Worm (Caenorhabditis elegans) whole organism, late embryonic: Measurements from ENCODE around the gene cyp-13A11.

Experiments used
- C38D4.7 ChIP-seq: fragments of 200-800 bp; sonication (Bioruptor generic); optimal IDR thresholded peaks from 2 replicates; lab custom pipeline; 2018; ENCODE audit warnings: mild to moderate bottlenecking, missing genetic modification characterization, moderate library complexity, missing compliant biosample characterization
- K02D7.2 ChIP-seq: sonication (generic microtip); optimal IDR thresholded peaks from 2 replicates; lab custom pipeline; 2017; ENCODE audit warnings: mild to moderate bottlenecking, missing genetic modification characterization, missing compliant biosample characterization
- K09A11.1 ChIP-seq: sonication (generic microtip); optimal IDR thresholded peaks from 2 replicates; lab custom pipeline; 2017; ENCODE audit warnings: antibody characterized with exemption, mild to moderate bottlenecking, missing genetic modification characterization, missing compliant biosample characterization; ENCODE audit not compliant: insufficient read depth
- ama-1 ChIP-seq: fragments of 150-350 bp; optimal IDR thresholded peaks from 2 replicates; lab custom pipeline; 2014
- ceh-14 ChIP-seq: sonication (generic microtip); optimal IDR thresholded peaks from 2 replicates; lab custom pipeline; 2016; ENCODE audit warnings: missing genotype, missing genetic modification characterization, missing compliant biosample characterization
- ceh-22 ChIP-seq: sonication (generic microtip); optimal IDR thresholded peaks from 2 replicates; lab custom pipeline; 2017; ENCODE audit warnings: missing biosample characterization, missing genetic modification characterization
- ceh-24 ChIP-seq: sonication (generic microtip); optimal IDR thresholded peaks from 2 replicates; lab custom pipeline; 2016; ENCODE audit warnings: mild to moderate bottlenecking, missing genetic modification characterization, missing compliant biosample characterization
- ceh-30 ChIP-seq: fragments of 150-350 bp; optimal IDR thresholded peaks from 2 replicates; lab custom pipeline; 2014; ENCODE audit warnings: missing biosample characterization, missing genetic modification characterization
- ceh-31 ChIP-seq: sonication (generic microtip); optimal IDR thresholded peaks from 2 replicates; lab custom pipeline; 2016; ENCODE audit warnings: missing genetic modification characterization, missing compliant biosample characterization
- ceh-9 ChIP-seq: sonication (generic microtip); optimal IDR thresholded peaks from 2 replicates; lab custom pipeline; 2016; ENCODE audit warnings: mild to moderate bottlenecking, missing genetic modification characterization, inconsistent platforms, missing compliant biosample characterization
- che-1 ChIP-seq: sonication (generic microtip); optimal IDR thresholded peaks from 2 replicates; lab custom pipeline; 2016; ENCODE audit warnings: mild to moderate bottlenecking, missing genetic modification characterization, missing compliant biosample characterization
- dmd-4 ChIP-seq: sonication (generic microtip); optimal IDR thresholded peaks from 2 replicates; lab custom pipeline; 2016; ENCODE audit warnings: borderline replicate concordance, missing genetic modification characterization, missing compliant biosample characterization
- dve-1 ChIP-seq: sonication (generic microtip); optimal IDR thresholded peaks from 2 replicates; lab custom pipeline; 2017; ENCODE audit warnings: antibody characterized with exemption, mild to moderate bottlenecking, missing genetic modification characterization, missing compliant biosample characterization
- elt-2 ChIP-seq: sonication (generic microtip); optimal IDR thresholded peaks from 2 replicates; lab custom pipeline; 2016; ENCODE audit warnings: missing genetic modification reagents, missing genetic modification characterization, missing compliant biosample characterization
- ets-4 ChIP-seq: sonication (generic microtip); optimal IDR thresholded peaks from 2 replicates; lab custom pipeline; 2016; ENCODE audit warnings: missing genetic modification characterization, missing compliant biosample characterization
- eyg-1 ChIP-seq: sonication (generic microtip); optimal IDR thresholded peaks from 2 replicates; lab custom pipeline; 2016; ENCODE audit warnings: missing genotype, missing genetic modification characterization, missing compliant biosample characterization
- fkh-6 ChIP-seq: sonication (generic microtip); optimal IDR thresholded peaks from 2 replicates; lab custom pipeline; 2016; ENCODE audit warnings: missing genetic modification characterization, missing compliant biosample characterization
- gmeb-2 ChIP-seq: sonication (generic microtip); optimal IDR thresholded peaks from 2 replicates; lab custom pipeline; 2016; ENCODE audit warnings: missing genetic modification characterization, inconsistent platforms, missing compliant biosample characterization
- hlh-13 ChIP-seq: fragments of 200-800 bp; sonication (Bioruptor generic); optimal IDR thresholded peaks from 2 replicates; lab custom pipeline; 2018; ENCODE audit warnings: mild to moderate bottlenecking, missing genetic modification characterization, missing compliant biosample characterization
- hlh-30 ChIP-seq: sonication (generic microtip); optimal IDR thresholded peaks from 2 replicates; lab custom pipeline; 2017; ENCODE audit warnings: antibody characterized with exemption, missing genetic modification characterization, missing compliant biosample characterization; ENCODE audit not compliant: insufficient read depth
- hlh-6 ChIP-seq: sonication (generic microtip); optimal IDR thresholded peaks from 2 replicates; lab custom pipeline; 2016; ENCODE audit warnings: missing genotype, missing genetic modification characterization, missing compliant biosample characterization
- lim-6 ChIP-seq: sonication (generic microtip); optimal IDR thresholded peaks from 2 replicates; lab custom pipeline; 2016; ENCODE audit warnings: missing genetic modification characterization, missing compliant biosample characterization
- lin-11 ChIP-seq: fragments of 200-800 bp; sonication (Bioruptor generic); optimal IDR thresholded peaks from 2 replicates; lab custom pipeline; 2018; ENCODE audit warnings: mild to moderate bottlenecking, missing genetic modification characterization, missing compliant biosample characterization
- mec-3 ChIP-seq: sonication (generic microtip); optimal IDR thresholded peaks from 2 replicates; lab custom pipeline; 2016; ENCODE audit warnings: borderline replicate concordance, missing genetic modification characterization, missing compliant biosample characterization
- pha-2 ChIP-seq: sonication (generic microtip); optimal IDR thresholded peaks from 2 replicates; lab custom pipeline; 2017; ENCODE audit warnings: mild to moderate bottlenecking, missing genetic modification characterization, missing compliant biosample characterization
- pha-4 ChIP-seq: fragments of 150-350 bp; optimal IDR thresholded peaks from 2 replicates; lab custom pipeline; 2018; ENCODE audit warnings: missing biosample characterization, missing genetic modification reagents, missing genetic modification characterization
- rnt-1 ChIP-seq: sonication (generic microtip); optimal IDR thresholded peaks from 2 replicates; lab custom pipeline; 2016; ENCODE audit warnings: missing genetic modification characterization, missing compliant biosample characterization
- sdc-2 ChIP-seq: sonication (generic microtip); optimal IDR thresholded peaks from 2 replicates; lab custom pipeline; 2016; ENCODE audit warnings: missing genotype, missing genetic modification characterization, missing compliant biosample characterization
- sox-4 ChIP-seq: sonication (generic microtip); optimal IDR thresholded peaks from 2 replicates; lab custom pipeline; 2017; ENCODE audit warnings: mild to moderate bottlenecking, missing genetic modification characterization, inconsistent platforms, missing compliant biosample characterization
- tbx-2 ChIP-seq: sonication (generic microtip); optimal IDR thresholded peaks from 2 replicates; lab custom pipeline; 2016; ENCODE audit warnings: missing genetic modification characterization, missing compliant biosample characterization
- unc-42 ChIP-seq: sonication (generic microtip); optimal IDR thresholded peaks from 2 replicates; lab custom pipeline; 2016; ENCODE audit warnings: missing genotype, missing genetic modification characterization, missing compliant biosample characterization
- unc-55 ChIP-seq: sonication (generic microtip); optimal IDR thresholded peaks from 2 replicates; lab custom pipeline; 2017; ENCODE audit warnings: missing biosample characterization, missing genetic modification reagents, missing genetic modification characterization
- unc-86 ChIP-seq: sonication (generic microtip); optimal IDR thresholded peaks from 2 replicates; lab custom pipeline; 2016; ENCODE audit warnings: missing genetic modification characterization, missing compliant biosample characterization

The cyp-13A11 gene

ce11 chrIII:13030551-13030950 is 9.7 kb downstream of the cyp-13A11 start, which contains the start of gene F14F7.7:
TSS of gene F14F7.7 (plus strand) at chrIII:13030904.
- TF ChIP-seq unc-55 (GFP tag; lab: Kevin White, UChicago) (no peak), ama-1 (lab: Kevin White, UChicago) (no peak), che-1 (tag; lab: Kevin White, UChicago) (no peak), fkh-6 (tag; lab: Kevin White, UChicago) (no peak), K02D7.2 (tag; lab: Kevin White, UChicago) (no peak), dve-1 (tag; lab: Kevin White, UChicago) (no peak), K09A11.1 (tag; lab: Kevin White, UChicago) (no peak), ets-4 (no peak), pha-4 (no peak)
- TF ChIP-seq, all 69 proteins: peak for 0

- no peak for TF ChIP-seq ceh-9 (tag; lab: Kevin White, UChicago)
- TF ChIP-seq, all 69 proteins: peak for 0
Measured at ce11 chrIII:13031701-13032100, 10.9 kb downstream of the cyp-13A11 start, which contains the start of gene F14F7.5. TSS of gene F14F7.5 (plus strand) at chrIII:13032001.

ce11 chrIII:13032429-13033018 is 11.7 kb downstream of the cyp-13A11 start:
- TF ChIP-seq ceh-31: peak; percentile 15
- TF ChIP-seq lim-6 (tag; lab: Kevin White, UChicago): peak; percentile 44
- peak; percentile 8 for TF ChIP-seq gmeb-2 (tag; lab: Kevin White, UChicago)
- TF ChIP-seq ceh-22 (tag; lab: Kevin White, UChicago): no peak
- TF ChIP-seq K02D7.2 (tag; lab: Kevin White, UChicago): peak; percentile 83
- TF ChIP-seq sdc-2: peak; percentile 10
- peak; percentile 39 for TF ChIP-seq sox-4 (tag; lab: Kevin White, UChicago)
- no peak for TF ChIP-seq rnt-1
- TF ChIP-seq C38D4.7 (GFP tag; lab: Kevin White, UChicago): peak; percentile 13
- no peak for TF ChIP-seq ceh-30
- TF ChIP-seq, all 69 proteins: peak for 7

ce11 chrIII:13039739-13040138 is 18.9 kb downstream of the cyp-13A11 start, which contains the start of gene F54F12.2:
TSS of gene F54F12.2 (plus strand) at chrIII:13040039.
- TF ChIP-seq hlh-13 (GFP tag; lab: Kevin White, UChicago) (no peak), pha-2 (no peak), tbx-2 (tag; lab: Kevin White, UChicago) (no peak), hlh-6 (tag; lab: Kevin White, UChicago) (no peak), fkh-6 (tag; lab: Kevin White, UChicago) (no peak), hlh-30 (tag; lab: Kevin White, UChicago) (no peak), K09A11.1 (tag; lab: Kevin White, UChicago) (no peak), ceh-22 (tag; lab: Kevin White, UChicago) (no peak), unc-42 (no peak), dmd-4 (tag; lab: Kevin White, UChicago) (no peak), ceh-24 (tag; lab: Kevin White, UChicago) (no peak), elt-2 (tag; lab: Kevin White, UChicago) (no peak), mec-3 (tag; lab: Kevin White, UChicago) (no peak)

ce11 chrIII:13049956-13050355 is 29.1 kb downstream of the cyp-13A11 start:
- no peak for TF ChIP-seq eyg-1
- TF ChIP-seq ceh-14 (tag; lab: Kevin White, UChicago): no peak
- no peak for TF ChIP-seq lin-11 (tag; lab: Kevin White, UChicago)
- no peak for TF ChIP-seq unc-86 (tag; lab: Kevin White, UChicago)
- no peak for TF ChIP-seq lim-6 (tag; lab: Kevin White, UChicago)
